Fruit fly (Drosophila melanogaster) whole organism, embryonic: ENCODE data around the gene CG6481.

Experiments
- CG11093 ChIP-seq: fragments of 200-800 bp; sonication (Bioruptor generic); IDR thresholded peaks from 3 replicates; pipeline ENCODE4 v1.3.6; 2022; ENCODE audit warnings: missing biosample characterization, missing genetic modification characterization
- CG3838 ChIP-seq: fragments of 200-800 bp; sonication (Bioruptor generic); optimal IDR thresholded peaks from 3 replicates; lab custom pipeline; 2016; ENCODE audit warnings: missing biosample characterization, missing genetic modification characterization
- ERR ChIP-seq: fragments of 200-800 bp; sonication (Bioruptor generic); optimal IDR thresholded peaks from 2 replicates; lab custom pipeline; 2016; ENCODE audit warnings: missing biosample characterization, missing genetic modification characterization
- HLHmδ ChIP-seq: fragments of 200-800 bp; sonication (Bioruptor generic); optimal IDR thresholded peaks from 2 replicates; lab custom pipeline; 2018; ENCODE audit warnings: missing biosample characterization, mild to moderate bottlenecking, missing genetic modification characterization, moderate library complexity
- ham ChIP-seq: fragments of 200-800 bp; sonication (Bioruptor generic); IDR thresholded peaks from 2 replicates; pipeline ENCODE4 v1.3.6; 2022; ENCODE audit warnings: missing biosample characterization, missing genetic modification characterization

- TF ChIP-seq CG11093 (GFP tag; lab: Robert Waterston, UW) (no peak), ham (GFP tag; lab: Robert Waterston, UW) (no peak), ERR (GFP tag; lab: Kevin White, UChicago) (no peak), CG3838 (GFP tag; lab: Kevin White, UChicago) (no peak), HLHmδ (GFP tag; lab: Kevin White, UChicago) (no peak)
These were observed 25.5 kb upstream of the CG6481 start for dm6 chrX:18547707-18548106.
